Worm (Caenorhabditis elegans): Measurements from ENCODE around the gene sam-4.

sam-4 gene

DNA sequence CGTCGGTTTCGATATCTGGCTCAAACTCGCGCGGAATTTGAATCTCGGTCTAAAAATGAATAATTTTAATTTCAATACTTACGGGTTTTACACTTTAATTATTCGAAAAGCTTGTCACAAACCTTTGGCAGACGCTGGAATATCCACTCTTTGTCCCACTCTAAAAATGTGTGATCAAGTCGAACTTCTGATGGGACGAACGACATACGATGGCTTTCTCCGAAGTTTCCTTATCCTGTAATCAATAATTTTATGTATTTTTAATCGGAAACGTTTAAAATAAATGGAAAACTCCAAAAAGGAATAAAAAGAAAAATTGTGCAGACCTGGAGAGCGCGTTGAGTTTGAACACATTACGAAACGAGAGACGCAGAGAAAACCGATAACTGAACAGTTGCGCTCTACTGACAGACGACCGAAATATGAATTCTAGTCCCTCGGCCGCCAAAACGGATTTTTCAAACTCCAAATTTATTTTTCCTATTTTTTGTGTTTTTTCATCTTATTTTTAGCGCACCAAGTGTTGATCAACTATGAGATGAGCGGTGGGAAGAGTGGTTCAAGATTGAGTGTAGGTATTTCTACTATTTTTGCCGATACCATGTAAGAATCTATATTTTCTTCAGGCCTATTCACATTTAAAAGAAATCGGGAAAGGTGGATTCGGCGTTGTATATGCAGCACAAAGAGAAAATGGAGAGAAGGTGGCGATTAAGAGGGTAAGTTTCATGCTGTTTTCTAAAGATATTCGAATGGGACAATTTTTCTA, at the start of gene sam-4, which contains the start of the genes F59E12.17 and zyg-1:
Gene sam-4, minus strand, starts transcription at position 51 of the 769 bp plus-strand sequence.
Gene F59E12.17, minus strand, starts transcription at position 235 of the 769 bp plus-strand sequence.
Gene zyg-1, plus strand, starts transcription at position 513 of the 769 bp plus-strand sequence.
- no peak for TF ChIP-seq unc-62 (GFP tag; optimal IDR thresholded peaks at IDR 0.05)

DNA sequence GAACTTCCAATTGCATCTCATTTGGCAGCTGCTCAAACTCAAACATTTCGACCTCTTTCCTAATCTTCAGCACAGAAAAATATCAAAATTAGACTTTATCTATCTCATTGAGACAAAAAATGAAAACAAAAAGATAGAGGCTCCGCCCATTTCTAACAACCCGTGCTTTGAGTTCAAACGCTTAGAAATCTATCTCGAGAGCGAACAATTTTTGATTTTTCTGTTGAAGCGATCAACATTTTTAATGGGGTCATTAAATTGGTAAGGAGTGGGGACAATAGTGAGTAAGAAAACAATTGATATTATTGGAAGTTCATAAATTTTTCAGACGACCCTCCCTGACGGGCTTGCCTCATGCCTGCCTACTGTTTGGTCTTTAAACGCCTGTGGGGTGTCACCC, 49.8 kb upstream of the sam-4 start, which contains the start of the genes C25H3.10 and C25H3.1:
Gene C25H3.10, minus strand, starts transcription at position 101 of the 400 bp plus-strand sequence.
Gene C25H3.1, plus strand, starts transcription at position 203 of the 400 bp plus-strand sequence.
- no peak for TF ChIP-seq unc-62 (GFP tag; optimal IDR thresholded peaks at IDR 0.05)

DNA sequence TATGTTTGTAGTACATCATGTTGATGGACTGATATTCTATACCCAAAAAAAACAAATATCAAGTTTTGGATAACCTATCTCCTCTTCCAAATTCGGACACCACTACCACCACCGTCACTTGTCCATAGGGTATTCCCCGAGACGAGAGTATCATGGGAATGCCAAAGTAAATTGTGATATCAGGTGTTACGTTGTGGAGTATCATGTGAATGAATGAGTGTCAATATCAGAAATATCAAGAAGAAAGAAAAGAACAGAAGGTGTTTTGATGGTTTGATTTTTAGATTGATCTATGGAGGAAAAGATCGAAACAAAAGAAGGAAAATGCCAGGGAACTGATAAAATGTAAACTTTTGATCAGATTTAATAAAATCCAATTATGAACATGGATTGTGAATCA, 49.2 kb upstream of the sam-4 start:
- no peak for TF ChIP-seq unc-62 (GFP tag; optimal IDR thresholded peaks at IDR 0.05)

DNA sequence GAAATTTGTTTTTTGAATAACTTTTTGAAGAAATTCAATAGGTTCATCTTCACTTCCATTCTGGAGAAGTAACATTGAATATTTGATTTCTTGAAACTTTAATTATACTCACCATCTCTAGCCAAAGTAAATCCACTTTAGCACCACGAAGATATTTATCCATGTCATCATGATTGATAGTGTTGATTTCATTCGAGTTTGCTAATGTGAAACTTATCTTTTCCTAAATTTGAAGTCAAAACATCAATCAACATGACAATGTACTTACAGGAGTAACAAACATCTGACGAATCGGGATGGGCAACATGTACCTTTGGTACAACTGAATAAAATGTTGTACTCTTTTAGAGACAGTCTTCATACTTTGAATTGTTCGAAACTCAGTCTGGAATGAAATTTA, 48.3 kb upstream of the sam-4 start:
- no peak for TF ChIP-seq unc-62 (GFP tag; optimal IDR thresholded peaks at IDR 0.05)

DNA sequence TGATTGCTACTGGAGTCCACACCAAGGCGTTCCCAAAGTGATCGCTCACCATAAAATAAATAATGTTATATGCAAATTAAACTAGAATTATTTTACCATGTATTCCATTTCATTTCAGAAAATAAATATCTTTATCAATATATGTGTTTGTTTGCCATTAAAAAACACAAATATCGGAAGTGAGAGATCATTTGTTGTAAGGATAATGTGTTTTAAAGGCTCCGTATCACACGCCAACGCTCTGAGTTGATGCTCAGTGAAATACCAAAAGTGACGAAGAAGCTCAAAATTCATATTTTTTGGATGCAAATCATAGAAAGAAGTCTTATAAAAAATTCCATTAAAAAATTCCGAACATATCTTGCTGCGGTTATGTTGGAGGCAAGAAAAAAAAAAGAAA, 47.1 kb upstream of the sam-4 start:
- no peak for TF ChIP-seq unc-62 (GFP tag; optimal IDR thresholded peaks at IDR 0.05)

DNA sequence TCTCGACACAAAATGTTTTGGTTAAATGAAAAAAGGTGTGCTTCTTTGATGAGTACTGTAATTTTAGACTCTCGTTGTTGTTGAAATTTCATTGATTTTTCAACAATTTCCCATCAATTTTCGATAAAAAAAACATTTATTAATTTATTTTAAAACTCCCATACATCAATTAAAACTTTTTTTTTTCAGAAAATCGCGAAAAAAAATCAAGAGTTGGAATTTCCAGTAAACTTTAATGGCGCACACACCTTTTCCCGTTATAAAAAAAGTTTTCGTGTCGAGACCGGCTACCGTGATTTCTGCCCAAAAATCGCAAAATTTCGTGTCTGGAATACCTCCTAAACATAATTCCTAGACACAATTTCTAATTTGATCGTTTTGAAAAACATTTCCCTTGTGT, 45.7 kb upstream of the sam-4 start, which contains the start of gene C25H3.14:
Gene C25H3.14, plus strand, starts transcription at position 301 of the 400 bp plus-strand sequence.
- TF ChIP-seq unc-62 (GFP tag; optimal IDR thresholded peaks at IDR 0.05): no peak

DNA sequence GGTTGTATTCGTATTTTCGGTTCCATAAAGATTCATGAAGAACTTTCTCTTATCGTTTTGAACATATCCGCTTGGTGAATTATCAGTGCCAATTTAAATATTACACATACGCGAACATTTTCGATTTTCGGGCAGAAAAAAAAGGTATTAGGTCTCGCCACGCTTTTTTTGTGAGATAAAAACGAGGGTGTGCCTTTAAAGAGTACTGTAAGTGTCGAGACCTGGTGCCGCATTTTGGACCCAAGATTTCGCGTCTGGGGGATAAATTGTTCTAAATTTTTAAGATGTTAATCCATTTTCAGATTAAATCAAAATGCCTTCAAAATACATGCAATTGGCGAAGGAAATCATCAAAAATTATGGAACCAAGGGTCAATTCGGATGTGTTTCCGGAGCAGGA, 44.8 kb upstream of the sam-4 start, which contains the start of gene C25H3.3:
Gene C25H3.3, plus strand, starts transcription at position 301 of the 400 bp plus-strand sequence.
- no peak for TF ChIP-seq unc-62 (GFP tag; optimal IDR thresholded peaks at IDR 0.05)

DNA sequence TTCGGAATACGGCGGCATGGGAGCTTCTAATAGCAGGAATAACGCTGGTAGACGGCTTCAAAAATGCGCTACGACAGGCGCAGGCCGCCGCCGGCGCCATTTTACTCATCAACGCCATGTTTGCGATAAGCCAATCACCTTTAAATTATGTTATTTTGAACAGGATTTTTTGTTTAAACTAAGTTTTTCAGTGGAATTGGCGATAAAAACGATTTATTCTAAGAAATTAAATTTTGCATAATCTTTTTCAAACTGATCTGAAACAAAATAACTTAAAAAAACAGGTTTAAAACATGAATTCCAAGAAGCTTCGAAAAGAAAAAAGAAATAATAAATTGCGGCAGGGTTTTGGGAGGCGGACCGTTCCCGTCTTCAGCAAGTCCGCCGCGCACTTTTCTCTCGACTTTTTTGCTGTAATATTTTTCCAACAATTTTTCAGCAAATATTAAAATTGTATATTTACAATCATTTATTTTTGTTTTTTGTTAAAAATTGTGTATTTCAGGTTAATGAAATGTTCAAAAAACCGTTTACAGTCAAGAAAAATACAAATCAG, 42.2 kb upstream of the sam-4 start, which contains the start of the genes ndub-5 and eif-2D:
Gene ndub-5, minus strand, starts transcription at position 138 of the 556 bp plus-strand sequence.
Gene eif-2D, plus strand, starts transcription at position 506 of the 556 bp plus-strand sequence.
- TF ChIP-seq unc-62 (GFP tag; optimal IDR thresholded peaks at IDR 0.05): no peak

DNA sequence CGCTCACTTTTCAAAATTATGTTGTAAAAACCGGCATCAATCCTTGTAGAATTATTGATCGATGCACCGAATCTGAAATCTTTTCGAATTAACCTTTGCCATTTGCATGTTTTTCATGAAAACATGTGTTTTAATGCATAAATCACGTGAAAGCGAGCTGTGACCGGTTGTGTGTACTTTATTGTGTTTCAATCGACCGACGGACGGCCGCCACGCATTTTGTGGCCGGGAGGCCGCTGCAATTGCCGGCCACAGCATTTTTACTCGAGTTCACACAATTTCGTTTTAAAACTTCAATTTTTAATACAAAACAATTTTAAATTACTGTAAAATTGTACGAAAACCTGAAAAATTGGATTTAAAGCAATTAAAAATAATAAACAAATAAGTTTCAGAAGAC, 39.9 kb upstream of the sam-4 start, which contains the start of gene C25H3.11:
Gene C25H3.11, minus strand, starts transcription at position 82 of the 400 bp plus-strand sequence.
- no peak for TF ChIP-seq unc-62 (GFP tag; optimal IDR thresholded peaks at IDR 0.05)

DNA sequence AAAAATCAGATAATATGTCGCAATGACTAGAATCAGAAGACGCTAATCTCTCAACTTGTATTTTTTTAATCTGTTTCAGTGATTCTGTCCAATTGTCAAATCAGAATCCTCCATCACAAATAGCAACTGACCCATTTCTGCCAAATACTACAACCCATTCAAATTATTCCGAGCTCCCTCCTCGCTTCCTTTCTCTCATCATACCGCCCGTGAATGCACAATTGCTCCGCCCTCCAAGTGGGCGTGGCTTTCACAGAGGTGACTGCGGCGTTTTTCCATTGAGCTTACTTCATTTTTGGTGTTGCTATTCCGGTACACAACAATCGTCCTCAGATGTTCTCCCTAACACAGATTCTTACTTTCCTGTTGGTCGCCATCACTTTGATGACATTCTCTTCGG, 31.6 kb upstream of the sam-4 start, which contains the start of gene flp-27:
Gene flp-27, plus strand, starts transcription at position 301 of the 400 bp plus-strand sequence.
- no peak for TF ChIP-seq unc-62 (GFP tag; optimal IDR thresholded peaks at IDR 0.05)

DNA sequence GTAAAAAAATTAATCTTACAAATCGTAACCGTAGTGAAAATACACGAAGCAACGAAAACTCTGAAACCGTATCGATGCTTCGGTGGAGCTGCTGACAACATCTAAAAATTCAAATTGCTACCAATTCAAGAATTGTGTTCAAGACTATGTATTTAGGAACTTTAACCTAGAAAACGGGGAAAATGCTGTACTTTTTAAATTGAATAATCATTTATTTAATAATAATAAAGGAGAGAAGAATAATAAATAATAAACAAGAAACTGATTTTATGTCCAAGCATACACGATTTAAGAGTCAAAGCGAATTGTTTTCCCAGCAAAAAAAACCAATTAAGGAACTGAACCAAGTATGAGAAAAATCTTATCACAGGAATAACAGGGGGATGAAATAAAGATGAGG, 20.5 kb upstream of the sam-4 start, which contains the start of gene C25H3.17:
Gene C25H3.17, minus strand, starts transcription at position 101 of the 400 bp plus-strand sequence.
- no peak for TF ChIP-seq unc-62 (GFP tag; optimal IDR thresholded peaks at IDR 0.05)

DNA sequence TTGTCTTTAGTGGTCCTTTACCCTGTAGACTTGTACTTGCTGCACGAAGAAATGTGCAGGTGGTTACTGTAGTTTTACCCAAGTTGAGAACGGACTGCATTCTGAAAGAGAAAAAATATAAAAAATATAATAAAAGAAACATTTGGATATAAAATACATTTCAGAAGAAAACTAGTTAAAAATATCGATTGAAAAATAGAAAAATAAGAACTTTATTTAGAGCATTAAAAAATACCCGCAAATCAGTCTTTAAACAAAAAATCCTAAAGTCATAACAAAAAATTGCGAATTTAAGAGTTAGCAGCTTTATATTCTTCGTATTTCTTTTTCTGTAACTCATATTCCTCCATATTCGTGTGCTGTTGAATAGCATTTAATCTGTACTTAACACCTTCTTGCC, 19.7 kb upstream of the sam-4 start, which contains the start of gene C25H3.7:
Gene C25H3.7, minus strand, starts transcription at position 101 of the 400 bp plus-strand sequence.
- no peak for TF ChIP-seq unc-62 (GFP tag; optimal IDR thresholded peaks at IDR 0.05)

DNA sequence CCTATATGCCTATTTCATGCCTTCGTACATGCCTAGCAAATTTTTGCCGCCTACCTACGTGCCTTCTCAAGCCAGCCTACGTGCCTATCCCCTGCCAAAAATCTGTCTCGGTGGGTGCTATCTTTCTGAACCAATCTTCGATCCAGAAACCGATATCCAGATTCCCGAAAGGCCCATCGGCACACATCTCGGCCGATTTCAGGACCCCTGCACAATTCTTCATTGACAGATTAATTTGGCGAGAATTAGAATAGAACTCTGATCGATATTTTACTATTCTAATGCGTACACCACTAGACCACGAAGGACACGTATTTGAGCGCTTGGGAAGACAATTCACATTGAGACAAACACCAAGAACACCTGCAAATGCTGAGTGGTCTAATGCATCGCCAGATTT, 18.5 kb upstream of the sam-4 start:
- TF ChIP-seq unc-62 (GFP tag; optimal IDR thresholded peaks at IDR 0.05): no peak

DNA sequence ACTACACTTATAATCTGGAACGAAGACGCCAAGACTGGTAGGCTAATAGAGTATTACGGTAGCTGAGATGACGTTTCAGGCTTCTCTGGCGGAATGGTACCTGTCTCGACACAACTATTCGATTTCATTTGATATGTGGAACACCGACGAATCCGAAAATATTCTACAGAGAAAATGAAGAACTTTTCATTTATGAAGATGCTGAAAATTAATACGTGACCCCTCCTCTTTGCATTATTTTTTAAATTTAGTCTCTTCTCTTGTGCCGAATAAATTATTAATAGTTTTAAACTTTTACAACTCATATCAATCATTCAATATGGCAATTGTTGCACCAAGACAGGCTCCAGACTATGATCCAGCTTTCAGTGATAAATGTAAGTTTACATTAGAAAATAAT, 16.9 kb upstream of the sam-4 start, which contains the start of gene C25H3.16:
Gene C25H3.16, plus strand, starts transcription at position 301 of the 400 bp plus-strand sequence.
- no peak for TF ChIP-seq unc-62 (GFP tag; optimal IDR thresholded peaks at IDR 0.05)

DNA sequence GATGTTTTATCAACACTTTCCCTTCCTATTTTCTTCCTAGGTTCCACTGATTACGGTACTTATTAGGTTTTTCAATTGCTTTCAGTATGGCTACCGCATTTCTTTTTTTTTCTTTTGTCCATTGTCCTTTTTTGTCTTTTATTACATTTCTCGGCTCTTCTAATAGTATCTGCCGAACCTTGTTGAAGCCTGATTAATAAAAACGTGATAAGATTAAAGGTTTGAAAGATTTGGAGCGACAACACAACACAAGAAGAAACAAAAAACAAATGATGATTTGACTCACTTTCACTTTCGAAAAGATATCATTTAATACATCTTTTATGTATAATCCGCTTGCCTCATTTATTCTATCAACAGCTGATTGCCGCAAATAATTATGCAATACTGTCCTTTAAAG, 15.9 kb upstream of the sam-4 start, which contains the start of gene C25H3.15:
Gene C25H3.15, plus strand, starts transcription at position 301 of the 400 bp plus-strand sequence.
- TF ChIP-seq unc-62 (GFP tag; optimal IDR thresholded peaks at IDR 0.05): no peak
